Worm (Caenorhabditis elegans) whole organism, L4/young adult: Measurements from ENCODE around the gene tofu-1.

Experiments
- W03F9.2 ChIP-seq: fragments of 150-350 bp; optimal IDR thresholded peaks from 2 replicates; lab custom pipeline; 2014; ENCODE audit warnings: missing biosample characterization, missing genetic modification characterization
- dao-5 ChIP-seq: sonication (generic microtip); optimal IDR thresholded peaks from 2 replicates; lab custom pipeline; 2016; ENCODE audit warnings: missing genotype, missing genetic modification characterization, moderate library complexity, missing compliant biosample characterization
- him-1 ChIP-seq: sonication (generic microtip); optimal IDR thresholded peaks from 2 replicates; lab custom pipeline; 2016; ENCODE audit warnings: missing genotype, missing genetic modification reagents, missing genetic modification characterization, missing compliant biosample characterization

DNA sequence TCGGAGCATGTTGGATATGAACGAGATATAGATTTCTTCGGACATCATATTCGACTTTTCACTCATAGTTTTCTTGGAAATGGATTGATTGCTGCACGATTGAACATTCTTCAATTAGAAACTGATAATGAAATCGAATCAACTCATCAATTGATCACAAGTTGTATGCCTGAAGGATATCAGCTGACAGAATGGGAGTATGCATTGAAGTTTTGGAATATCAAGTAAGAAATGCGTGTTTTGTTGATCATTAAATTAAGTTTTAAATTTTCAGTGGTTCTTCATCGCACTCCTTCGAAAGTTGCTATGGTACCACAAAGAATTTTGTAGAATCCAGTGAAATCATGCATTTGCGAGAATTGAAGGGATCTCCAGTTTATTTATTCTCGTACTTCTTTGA lies 25.4 kb downstream of the tofu-1 start:
- TF ChIP-seq him-1 (tag; lab: Kevin White, UChicago) (no peak), W03F9.2 (tag; lab: Kevin White, UChicago) (no peak), dao-5 (tag; lab: Kevin White, UChicago) (no peak)
